Fruit fly (Drosophila melanogaster) whole organism, adult: ENCODE measurements around the gene CG11444.

ENCODE experiments used
- CG11617 ChIP-seq: fragments of 200-800 bp; sonication (Bioruptor generic); optimal IDR thresholded peaks from 2 replicates; lab custom pipeline; 2017; ENCODE audit warnings: mild to moderate bottlenecking, missing biosample characterization, missing genetic modification reagents, missing genetic modification characterization
- CG14711 ChIP-seq: fragments of 200-800 bp; sonication (Bioruptor generic); optimal IDR thresholded peaks from 2 replicates; lab custom pipeline; 2018; ENCODE audit warnings: missing biosample characterization, mild to moderate bottlenecking, missing genetic modification characterization, moderate library complexity
- CG33017 ChIP-seq: fragments of 200-800 bp; sonication (Bioruptor generic); optimal IDR thresholded peaks from 2 replicates; lab custom pipeline; 2018; ENCODE audit warnings: missing biosample characterization, mild to moderate bottlenecking, missing genetic modification characterization, moderate library complexity
- CG5204 ChIP-seq: fragments of 200-800 bp; sonication (Bioruptor generic); optimal IDR thresholded peaks from 2 replicates; lab custom pipeline; 2016; ENCODE audit warnings: missing biosample characterization, missing genetic modification characterization
- CG7045 ChIP-seq: fragments of 200-800 bp; sonication (Bioruptor generic); optimal IDR thresholded peaks from 2 replicates; lab custom pipeline; 2017; ENCODE audit warnings: missing biosample characterization, mild to moderate bottlenecking, missing genetic modification characterization
- CG7101 ChIP-seq: fragments of 200-800 bp; sonication (Bioruptor generic); optimal IDR thresholded peaks from 2 replicates; lab custom pipeline; 2018; ENCODE audit warnings: missing biosample characterization, mild to moderate bottlenecking, missing genetic modification characterization, moderate library complexity
- Clk ChIP-seq: fragments of 200-800 bp; sonication (Bioruptor generic); optimal IDR thresholded peaks from 2 replicates; lab custom pipeline; 2017; ENCODE audit warnings: missing biosample characterization, missing genetic modification characterization
- Crg-1 ChIP-seq: fragments of 200-800 bp; sonication (Bioruptor generic); optimal IDR thresholded peaks from 2 replicates; lab custom pipeline; 2016; ENCODE audit warnings: missing biosample characterization, missing genetic modification characterization
- Hr96 ChIP-seq: fragments of 200-800 bp; sonication (Bioruptor generic); optimal IDR thresholded peaks from 2 replicates; lab custom pipeline; 2016; ENCODE audit warnings: missing biosample characterization, missing genetic modification characterization
- cic ChIP-seq: fragments of 200-800 bp; sonication (Bioruptor generic); optimal IDR thresholded peaks from 2 replicates; lab custom pipeline; 2017; ENCODE audit warnings: missing biosample characterization, mild to moderate bottlenecking, missing genetic modification characterization, moderate library complexity
- cnc ChIP-seq, 2 experiments: fragments of >200 bp; optimal IDR thresholded peaks; 2 replicates each; lab custom pipeline; 2017
- kay ChIP-seq: fragments of 200-800 bp; sonication (Bioruptor generic); peaks from one replicate; lab custom pipeline; 2016; ENCODE audit warnings: missing biosample characterization, missing genetic modification characterization, borderline replicate concordance
- tj ChIP-seq: fragments of 200-800 bp; sonication (Bioruptor generic); optimal IDR thresholded peaks from 3 replicates; lab custom pipeline; 2017; ENCODE audit warnings: missing biosample characterization, mild to moderate bottlenecking, missing genetic modification characterization, moderate library complexity
- toe ChIP-seq: fragments of 200-800 bp; sonication (Bioruptor generic); optimal IDR thresholded peaks from 2 replicates; lab custom pipeline; 2016; ENCODE audit warnings: missing biosample characterization, missing genetic modification characterization

dm6 chrX:4540430-4540932 lies 13.7 kb downstream of the CG11444 start, which contains the start of the genes rb and CHOp24:
- peak; percentile 56 for TF ChIP-seq CG7101 (tag; lab: Kevin White, UChicago)
- peak; percentile 46 for TF ChIP-seq CG33017 (tag; lab: Kevin White, UChicago)
- peak; percentile 35 for TF ChIP-seq tj (GFP tag; lab: Kevin White, UChicago)
- TF ChIP-seq CG14711 (tag; lab: Kevin White, UChicago): peak; percentile 61
- TF ChIP-seq Crg-1 (GFP tag; lab: Kevin White, UChicago): peak; percentile 56
- TF ChIP-seq CG5204 (GFP tag; lab: Kevin White, UChicago): no peak
- peak; percentile 62 for TF ChIP-seq toe (GFP tag; lab: Kevin White, UChicago)
- no peak for TF ChIP-seq kay
- TF ChIP-seq Clk (GFP tag; lab: Kevin White, UChicago): no peak
- peak; percentile 10 for TF ChIP-seq cic
- no peak for TF ChIP-seq cnc (optimal IDR thresholded peaks at IDR 0.05; lab: Kevin White, UChicago)
- TF ChIP-seq CG7045 (GFP tag; lab: Kevin White, UChicago): peak; percentile 6
- TF ChIP-seq CG11617 (GFP tag; lab: Kevin White, UChicago): peak; percentile 52
- TF ChIP-seq Hr96 (GFP tag; lab: Kevin White, UChicago): no peak
